Worm (Caenorhabditis elegans): ENCODE measurements around the gene F42A9.17.

The F42A9.17 gene

ce11 chrIV:8585076-8586033, 26.4 kb downstream of the F42A9.17 start, which contains the start of gene catp-7:
Gene catp-7, plus strand, starts transcription at chrIV:8585983.
- TF ChIP-seq cebp-1 (GFP tag; IDR thresholded peaks at IDR 0.05) (no peak), cebp-1 (tag; optimal IDR thresholded peaks at IDR 0.05) (peak; percentile 58), lin-26 (GFP tag; IDR thresholded peaks at IDR 0.05) (no peak), chd-7 (tag; optimal IDR thresholded peaks at IDR 0.05) (peak; percentile 42), C06A6.2 (GFP tag; conservative IDR thresholded peaks at IDR 0.05) (no peak), nfyb-1 (GFP tag; IDR thresholded peaks at IDR 0.05) (peak; percentile 60; the same call in 1 of the 2 replicates), D2030.7 (GFP tag; IDR thresholded peaks at IDR 0.05) (no peak), hlh-26 (GFP tag; conservative IDR thresholded peaks at IDR 0.05) (no peak), somi-1 (GFP tag; optimal IDR thresholded peaks at IDR 0.05) (no peak), egrh-3 (GFP tag; IDR thresholded peaks at IDR 0.05) (no peak), Y53G8AR.9 (GFP tag; conservative IDR thresholded peaks at IDR 0.05) (0 out of 2 replicates have a peak, but pooled peaks have one; percentile 41), snpc-1.1 (tag; optimal IDR thresholded peaks at IDR 0.05; ENCODE audit: insufficient read depth) (no peak), atf-7 (tag; optimal IDR thresholded peaks at IDR 0.05) (peak; percentile 60), hsf-1 (GFP tag; IDR thresholded peaks at IDR 0.05) (peak; percentile 84; the same call in 1 of the 2 replicates), rcor-1 (GFP tag; IDR thresholded peaks at IDR 0.05) (no peak), nfya-1 (tag; optimal IDR thresholded peaks at IDR 0.05; ENCODE audit: borderline replicate concordance, insufficient read depth) (no peak), lin-35 (GFP tag; optimal IDR thresholded peaks at IDR 0.05) (no peak), T07F8.4 (tag; optimal IDR thresholded peaks at IDR 0.05) (no peak), let-526 (GFP tag; IDR thresholded peaks at IDR 0.05) (0 out of 2 replicates have a peak, but pooled peaks have one; percentile 5), ama-1 (optimal IDR thresholded peaks at IDR 0.05) (no peak), ama-1 (GFP tag; optimal IDR thresholded peaks at IDR 0.05) (no peak), ceh-91 (GFP tag; IDR thresholded peaks at IDR 0.05) (no peak), F22D6.2 (tag; optimal IDR thresholded peaks at IDR 0.05) (no peak), let-607 (tag; optimal IDR thresholded peaks at IDR 0.05) (peak in 1 of 2 experiments; percentile 44), lir-1 (GFP tag; conservative IDR thresholded peaks at IDR 0.05) (0 out of 2 replicates have a peak, but pooled peaks have one; percentile 30), B0261.1 (tag; optimal IDR thresholded peaks at IDR 0.05) (no peak), nhr-80 (tag; optimal IDR thresholded peaks at IDR 0.05) (peak; percentile 87), T26A5.8 (tag; optimal IDR thresholded peaks at IDR 0.05) (no peak), attf-5 (GFP tag; optimal IDR thresholded peaks at IDR 0.05) (peak; percentile 22), tbp1 (GFP tag; optimal IDR thresholded peaks at IDR 0.05) (peak; percentile 23), cebp-2 (GFP tag; IDR thresholded peaks at IDR 0.05) (no peak), egl-18 (GFP tag; IDR thresholded peaks at IDR 0.05) (no peak), F57C9.4 (tag; optimal IDR thresholded peaks at IDR 0.05) (no peak), dox-1 (GFP tag; IDR thresholded peaks at IDR 0.05) (no peak), F57A8.1 (GFP tag; optimal IDR thresholded peaks at IDR 0.05) (no peak)

- no peak for TF ChIP-seq nfya-2 (GFP tag; IDR thresholded peaks at IDR 0.05)
- no peak for TF ChIP-seq egl-44 (GFP tag; IDR thresholded peaks at IDR 0.05)
- no peak for TF ChIP-seq lsy-27 (tag; optimal IDR thresholded peaks at IDR 0.05; ENCODE audit: borderline replicate concordance, insufficient read depth)
- TF ChIP-seq madf-6 (GFP tag; IDR thresholded peaks at IDR 0.05) = no peak
- no peak for TF ChIP-seq egl-18 (GFP tag; IDR thresholded peaks at IDR 0.05)
- TF ChIP-seq die-1 (tag; optimal IDR thresholded peaks at IDR 0.05) = no peak
- TF ChIP-seq rpc-1 (optimal IDR thresholded peaks at IDR 0.05) = no peak
- TF ChIP-seq rpc-1 (tag; optimal IDR thresholded peaks at IDR 0.05) = no peak
Observed at ce11 chrIV:8571138-8571537, 40.6 kb downstream of the F42A9.17 start, which contains the start of gene Y59H11AM.1. Gene Y59H11AM.1, plus strand, starts transcription at chrIV:8571438.
